Fruit fly (Drosophila melanogaster) whole organism, embryonic: Measurements from ENCODE around the gene CG4594.

ENCODE experiments used
- Atf-2 ChIP-seq: fragments of 200-800 bp; sonication (Bioruptor generic); optimal IDR thresholded peaks from 2 replicates; lab custom pipeline; 2016; ENCODE audit warnings: missing biosample characterization, missing genetic modification characterization
- Bteb2 ChIP-seq: fragments of 200-800 bp; sonication (Bioruptor generic); optimal IDR thresholded peaks from 2 replicates; lab custom pipeline; 2016; ENCODE audit warnings: missing biosample characterization, missing genetic modification characterization
- C15 ChIP-seq: fragments of 200-800 bp; sonication (Bioruptor generic); IDR thresholded peaks from 3 replicates; pipeline ENCODE4 v1.3.6; 2022; ENCODE audit warnings: missing biosample characterization, missing genetic modification characterization
- CG10267 ChIP-seq: fragments of 200-800 bp; sonication (Bioruptor generic); optimal IDR thresholded peaks from 2 replicates; lab custom pipeline; 2018; ENCODE audit warnings: missing biosample characterization, mild to moderate bottlenecking, missing genetic modification characterization, moderate library complexity
- CG10979 ChIP-seq: fragments of 200-800 bp; sonication (Bioruptor generic); optimal IDR thresholded peaks from 2 replicates; lab custom pipeline; 2018; ENCODE audit warnings: missing biosample characterization, mild to moderate bottlenecking, missing genetic modification characterization, moderate library complexity
- CG14667 ChIP-seq: fragments of 200-800 bp; sonication (Bioruptor generic); IDR thresholded peaks from 2 replicates; pipeline ENCODE4 v1.3.6; 2022; ENCODE audit warnings: missing biosample characterization, missing genetic modification characterization
- CG15601 ChIP-seq: fragments of 200-800 bp; sonication (Bioruptor generic); optimal IDR thresholded peaks from 3 replicates; lab custom pipeline; 2019; ENCODE audit warnings: missing biosample characterization, mild to moderate bottlenecking, missing genetic modification characterization, moderate library complexity
- CG15696 ChIP-seq: fragments of 200-800 bp; sonication (Bioruptor generic); optimal IDR thresholded peaks from 2 replicates; lab custom pipeline; 2019; ENCODE audit warnings: missing biosample characterization, mild to moderate bottlenecking, missing genetic modification characterization, moderate library complexity
- CG3163 ChIP-seq: fragments of 200-800 bp; sonication (Bioruptor generic); optimal IDR thresholded peaks from 3 replicates; lab custom pipeline; 2016; ENCODE audit warnings: missing biosample characterization, missing genetic modification characterization
- CG33213 ChIP-seq: fragments of 200-800 bp; sonication (Bioruptor generic); optimal IDR thresholded peaks from 3 replicates; lab custom pipeline; 2016; ENCODE audit warnings: missing biosample characterization, missing genetic modification characterization
- CG3838 ChIP-seq: fragments of 200-800 bp; sonication (Bioruptor generic); optimal IDR thresholded peaks from 3 replicates; lab custom pipeline; 2016; ENCODE audit warnings: missing biosample characterization, missing genetic modification characterization
- CG4282 ChIP-seq: fragments of 200-800 bp; sonication (Bioruptor generic); optimal IDR thresholded peaks from 2 replicates; lab custom pipeline; 2016; ENCODE audit warnings: missing biosample characterization, missing genetic modification characterization
- CG4820 ChIP-seq: fragments of 200-800 bp; sonication (Bioruptor generic); optimal IDR thresholded peaks from 3 replicates; lab custom pipeline; 2016; ENCODE audit warnings: missing biosample characterization, missing genetic modification characterization
- CG4854 ChIP-seq: fragments of 200-800 bp; sonication (Bioruptor generic); optimal IDR thresholded peaks from 2 replicates; lab custom pipeline; 2016; ENCODE audit warnings: missing biosample characterization, missing genetic modification characterization, inconsistent platforms
- CG6175 ChIP-seq: fragments of 200-800 bp; sonication (Bioruptor generic); IDR thresholded peaks from 3 replicates; pipeline ENCODE4 v1.3.6; 2022; ENCODE audit warnings: missing biosample characterization, missing genetic modification characterization
- CG8290 ChIP-seq, 3 experiments: fragments of 200-800 bp; sonication (Bioruptor generic); optimal IDR thresholded peaks; 2 replicates each; lab custom pipeline; 2016 to 2019; ENCODE audit warnings: missing biosample characterization in 3 of 3, missing genetic modification characterization in 3 of 3, mild to moderate bottlenecking in 2 of 3, moderate library complexity in 1 of 3
- CG8478 ChIP-seq: fragments of >200 bp; optimal IDR thresholded peaks from 2 replicates; lab custom pipeline; 2018
- CG9215 ChIP-seq: fragments of 200-800 bp; sonication (Bioruptor generic); IDR thresholded peaks from 2 replicates; pipeline ENCODE4 v1.3.6; 2022; ENCODE audit warnings: missing biosample characterization, missing genetic modification characterization
- CHES-1-like ChIP-seq: fragments of 200-800 bp; sonication (Bioruptor generic); optimal IDR thresholded peaks from 2 replicates; lab custom pipeline; 2016; ENCODE audit warnings: missing biosample characterization, missing genetic modification characterization
- CkIIα-i1 ChIP-seq: fragments of 200-800 bp; sonication (Bioruptor generic); IDR thresholded peaks from 2 replicates; pipeline ENCODE4 v1.3.6; 2022; ENCODE audit warnings: missing biosample characterization, missing genetic modification characterization
- D19B ChIP-seq: fragments of 200-800 bp; sonication (Bioruptor generic); optimal IDR thresholded peaks from 2 replicates; lab custom pipeline; 2017; ENCODE audit warnings: missing biosample characterization, mild to moderate bottlenecking, missing genetic modification characterization
- H15 ChIP-seq: fragments of 200-800 bp; sonication (Bioruptor generic); IDR thresholded peaks from 3 replicates; pipeline ENCODE4 v1.3.6; 2022; ENCODE audit warnings: missing biosample characterization, missing genetic modification characterization
- HmgZ ChIP-seq: fragments of 200-800 bp; sonication (Bioruptor generic); optimal IDR thresholded peaks from 2 replicates; lab custom pipeline; 2018; ENCODE audit warnings: missing biosample characterization, mild to moderate bottlenecking, missing genetic modification characterization
- Hmr ChIP-seq: fragments of 200-800 bp; sonication (Bioruptor generic); optimal IDR thresholded peaks from 3 replicates; lab custom pipeline; 2017; ENCODE audit warnings: mild to moderate bottlenecking, missing biosample characterization, missing genetic modification reagents, missing genetic modification characterization
- Lhr ChIP-seq: fragments of 200-800 bp; sonication (Bioruptor generic); optimal IDR thresholded peaks from 3 replicates; lab custom pipeline; 2017; ENCODE audit warnings: mild to moderate bottlenecking, missing biosample characterization, missing genetic modification reagents, missing genetic modification characterization
- Mrtf ChIP-seq: fragments of 200-800 bp; sonication (Bioruptor generic); IDR thresholded peaks from 3 replicates; pipeline ENCODE4 v1.3.6; 2022; ENCODE audit warnings: missing biosample characterization, missing genetic modification characterization
- Optix ChIP-seq: fragments of 200-800 bp; sonication (Bioruptor generic); IDR thresholded peaks from 3 replicates; pipeline ENCODE4 v1.3.6; 2022; ENCODE audit warnings: missing biosample characterization, missing genetic modification characterization
- Sox100B ChIP-seq: fragments of 200-800 bp; sonication (Bioruptor generic); optimal IDR thresholded peaks from 3 replicates; lab custom pipeline; 2018; ENCODE audit warnings: missing biosample characterization, mild to moderate bottlenecking, missing genetic modification characterization
- Ssrp ChIP-seq: fragments of 200-800 bp; sonication (Bioruptor generic); optimal IDR thresholded peaks from 2 replicates; lab custom pipeline; 2018; ENCODE audit warnings: missing biosample characterization, mild to moderate bottlenecking, missing genetic modification characterization, moderate library complexity
- Usf ChIP-seq: fragments of 200-800 bp; sonication (Bioruptor generic); optimal IDR thresholded peaks from 2 replicates; lab custom pipeline; 2017; ENCODE audit warnings: missing genotype, missing biosample characterization, missing genetic modification characterization
- bcd ChIP-seq: fragments of 200-800 bp; sonication (Bioruptor generic); optimal IDR thresholded peaks from 2 replicates; lab custom pipeline; 2017; ENCODE audit warnings: missing biosample characterization, mild to moderate bottlenecking, missing genetic modification characterization
- bigmax ChIP-seq: fragments of 200-800 bp; sonication (Bioruptor generic); optimal IDR thresholded peaks from 2 replicates; lab custom pipeline; 2018; ENCODE audit warnings: missing biosample characterization, mild to moderate bottlenecking, missing genetic modification characterization
- cad ChIP-seq: fragments of >200 bp; optimal IDR thresholded peaks from 2 replicates; lab custom pipeline; 2017; ENCODE audit warnings: missing biosample characterization, missing genetic modification characterization
- crp ChIP-seq, 2 experiments: fragments of 200-800 bp; sonication (Bioruptor generic); optimal IDR thresholded peaks; 2 replicates in 1 of 2; 3 replicates in 1 of 2; lab custom pipeline; 2017; ENCODE audit warnings: missing biosample characterization in 2 of 2, missing genetic modification characterization in 2 of 2, mild to moderate bottlenecking in 1 of 2, moderate library complexity in 1 of 2
- danr ChIP-seq: fragments of 200-800 bp; sonication (Bioruptor generic); IDR thresholded peaks from 2 replicates; pipeline ENCODE4 v1.3.6; 2022; ENCODE audit warnings: missing biosample characterization, missing genetic modification characterization
- dimm ChIP-seq: fragments of 200-800 bp; sonication (Bioruptor generic); IDR thresholded peaks from 2 replicates; pipeline ENCODE4 v1.3.6; 2022; ENCODE audit warnings: missing biosample characterization, missing genetic modification characterization
- dm ChIP-seq: fragments of 200-800 bp; sonication (Bioruptor generic); optimal IDR thresholded peaks from 3 replicates; lab custom pipeline; 2016; ENCODE audit warnings: missing biosample characterization, missing genetic modification characterization
- fru ChIP-seq: fragments of >200 bp; optimal IDR thresholded peaks from 2 replicates; lab custom pipeline; 2017
- fu2 ChIP-seq: fragments of 200-800 bp; sonication (Bioruptor generic); optimal IDR thresholded peaks from 2 replicates; lab custom pipeline; 2016; ENCODE audit warnings: missing biosample characterization, missing genetic modification characterization
- grau ChIP-seq: fragments of 200-800 bp; optimal IDR thresholded peaks from 3 replicates; lab custom pipeline; 2019; ENCODE audit warnings: missing biosample characterization, mild to moderate bottlenecking, missing genetic modification characterization, moderate library complexity
- kni ChIP-seq: fragments of 200-800 bp; sonication (Bioruptor generic); optimal IDR thresholded peaks from 3 replicates; lab custom pipeline; 2017; ENCODE audit warnings: mild to moderate bottlenecking, missing biosample characterization, missing genetic modification reagents, missing genetic modification characterization
- nerfin-1 ChIP-seq: fragments of 200-800 bp; sonication (Bioruptor generic); optimal IDR thresholded peaks from 3 replicates; lab custom pipeline; 2019; ENCODE audit warnings: missing biosample characterization, mild to moderate bottlenecking, missing genetic modification characterization, moderate library complexity
- pho ChIP-seq: fragments of 200-800 bp; sonication (Bioruptor generic); optimal IDR thresholded peaks from 2 replicates; lab custom pipeline; 2016; ENCODE audit warnings: missing biosample characterization, missing genetic modification characterization
- row ChIP-seq: fragments of 200-800 bp; sonication (Bioruptor generic); IDR thresholded peaks from 3 replicates; pipeline ENCODE4 v1.3.6; 2022; ENCODE audit warnings: missing biosample characterization, missing genetic modification characterization
- sc ChIP-seq, 3 experiments: fragments of >200 bp in 2 of 3; fragments of 200-800 bp in 1 of 3; sonication (Bioruptor generic) in 1 of 3; optimal IDR thresholded peaks; 2 replicates in 2 of 3; 3 replicates in 1 of 3; lab custom pipeline; 2017; ENCODE audit warnings: mild to moderate bottlenecking in 1 of 3, missing biosample characterization in 1 of 3, missing genetic modification characterization in 1 of 3, missing genetic modification reagents in 1 of 3
- sima ChIP-seq: fragments of 200-800 bp; sonication (Bioruptor generic); optimal IDR thresholded peaks from 2 replicates; lab custom pipeline; 2016; ENCODE audit warnings: missing biosample characterization, missing genetic modification characterization
- stc ChIP-seq: fragments of 200-800 bp; sonication (Bioruptor generic); IDR thresholded peaks from 2 replicates; pipeline ENCODE4 v1.3.6; 2022; ENCODE audit warnings: missing biosample characterization, missing genetic modification characterization
- usp ChIP-seq: fragments of >200 bp; optimal IDR thresholded peaks from 2 replicates; lab custom pipeline; 2017; ENCODE audit warnings: missing biosample characterization, missing genetic modification characterization
- vnd ChIP-seq: fragments of 200-800 bp; sonication (Bioruptor generic); IDR thresholded peaks from 3 replicates; pipeline ENCODE4 v1.3.6; 2022; ENCODE audit warnings: missing biosample characterization, missing genetic modification characterization; ENCODE audit not compliant: partially characterized antibody

The CG4594 gene

dm6 chr2L:9915011-9915850, 4.7 kb upstream of the CG4594 start, which contains the start of gene yip2 (continued):
- TF ChIP-seq CG4854 (GFP tag; lab: Kevin White, UChicago) (peak; percentile 5), usp (GFP tag; lab: Kevin White, UChicago) (no peak), Ssrp (tag; lab: Kevin White, UChicago) (peak; percentile 29), sima (GFP tag; lab: Kevin White, UChicago) (no peak), CG33213 (GFP tag; lab: Kevin White, UChicago) (no peak), CG8290 (GFP tag; optimal IDR thresholded peaks at IDR 0.05; lab: Kevin White, UChicago) (no peak), CG8290 (tag; optimal IDR thresholded peaks at IDR 0.05; lab: Kevin White, UChicago) (peak in 1 of 2 experiments; percentile 86), CG4820 (no peak), CG4282 (GFP tag; lab: Kevin White, UChicago) (peak; percentile 36), CG10979 (tag; lab: Kevin White, UChicago) (peak; percentile 34), dm (GFP tag; lab: Kevin White, UChicago) (no peak), Optix (no peak; the same call in 2 of the 3 replicates), row (peak; percentile 84), Hmr (GFP tag; lab: Kevin White, UChicago) (peak; percentile 72), pho (peak; percentile 58), CG6175 (no peak), Bteb2 (GFP tag; lab: Kevin White, UChicago) (peak; percentile 13), CG9215 (no peak), nerfin-1 (tag; lab: Kevin White, UChicago) (peak; percentile 3), danr (GFP tag; lab: Robert Waterston, UW) (no peak), Lhr (GFP tag; lab: Kevin White, UChicago) (no peak), CG15696 (tag; lab: Kevin White, UChicago) (no peak), stc (peak; percentile 64), Mrtf (GFP tag; lab: Robert Waterston, UW) (no peak), H15 (peak; percentile 31; the same call in 1 of the 3 replicates), Atf-2 (GFP tag; lab: Kevin White, UChicago) (no peak), CHES-1-like (GFP tag; lab: Kevin White, UChicago) (peak; percentile 65), cad (GFP tag; lab: Kevin White, UChicago) (no peak), bigmax (GFP tag; lab: Kevin White, UChicago) (no peak), CG3838 (no peak), CG10267 (tag; lab: Kevin White, UChicago) (peak; percentile 36), CkIIα-i1 (GFP tag; lab: Robert Waterston, UW) (no peak), Usf (GFP tag; lab: Kevin White, UChicago) (peak; percentile 0), D19B (peak; percentile 40), grau (tag; lab: Kevin White, UChicago) (peak; percentile 70), CG15601 (tag; lab: Kevin White, UChicago) (peak; percentile 30), kni (GFP tag; lab: Kevin White, UChicago) (no peak), CG3163 (GFP tag; lab: Kevin White, UChicago) (peak; percentile 48), C15 (GFP tag; lab: Robert Waterston, UW) (no peak), fru (no peak), crp (GFP tag; optimal IDR thresholded peaks at IDR 0.05; lab: Kevin White, UChicago) (peak in 1 of 2 experiments; percentile 84), CG14667 (GFP tag; lab: Robert Waterston, UW) (no peak), sc (optimal IDR thresholded peaks at IDR 0.05; lab: Kevin White, UChicago) (no peak), sc (GFP tag; optimal IDR thresholded peaks at IDR 0.05; lab: Kevin White, UChicago) (no peak), fu2 (GFP tag; lab: Kevin White, UChicago) (peak; percentile 62), vnd (GFP tag; lab: Robert Waterston, UW) (no peak), bcd (GFP tag; lab: Kevin White, UChicago) (peak; percentile 46), CG8478 (lab: Kevin White, UChicago) (no peak), dimm (no peak; the same call in 1 of the 2 replicates), Sox100B (GFP tag; lab: Kevin White, UChicago) (peak; percentile 56), HmgZ (tag; lab: Kevin White, UChicago) (peak; percentile 79)
